Worm (Caenorhabditis elegans): ENCODE results near the gene Y45F10D.16.

DNA sequence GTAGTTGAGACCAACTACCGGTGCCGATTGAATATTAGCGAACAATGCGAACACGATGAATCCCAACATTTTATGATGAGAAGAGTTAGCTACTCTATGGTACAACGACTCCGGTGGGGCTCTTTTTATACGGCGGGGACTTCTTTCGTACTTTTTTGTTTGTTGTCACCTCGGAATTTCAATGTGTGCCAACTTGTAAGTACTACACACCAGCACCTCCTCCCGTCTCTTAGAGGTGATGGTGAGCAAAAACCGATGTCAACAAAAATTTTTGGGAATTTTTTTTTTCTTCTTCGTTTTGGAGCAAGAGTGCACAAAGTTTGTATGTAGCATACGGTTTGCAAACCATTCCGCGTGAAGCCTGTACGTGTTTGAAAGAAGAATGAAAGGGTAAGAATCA is 1.6 kb upstream of the Y45F10D.16 start, which contains the start of gene Y45F10D.2:
- TF ChIP-seq nhr-77 (tag; optimal IDR thresholded peaks at IDR 0.05), result no peak
- no peak for TF ChIP-seq unc-62 (GFP tag; optimal IDR thresholded peaks at IDR 0.05)
- no peak for TF ChIP-seq ztf-4 (tag; optimal IDR thresholded peaks at IDR 0.05)

Data from whole organism, L3 larva.